Fruit fly (Drosophila melanogaster) whole organism, embryonic: ENCODE results near the gene CG34269.
A peak's percentile ranks its signal among the peaks of the same experiment; 100 is the strongest.

Source experiments
- Antp ChIP-seq: fragments of 200-800 bp; sonication (Bioruptor generic); optimal IDR thresholded peaks from 3 replicates; lab custom pipeline; 2016; ENCODE audit warnings: missing biosample characterization, missing genetic modification characterization
- Bgb ChIP-seq: fragments of 200-800 bp; sonication (Bioruptor generic); IDR thresholded peaks from 2 replicates; pipeline ENCODE4 v1.3.6; 2022; ENCODE audit warnings: missing biosample characterization, missing genetic modification characterization; ENCODE audit not compliant: partially characterized antibody
- CG12104 ChIP-seq: fragments of 200-800 bp; sonication (Bioruptor generic); optimal IDR thresholded peaks from 3 replicates; lab custom pipeline; 2016; ENCODE audit warnings: missing biosample characterization, missing genetic modification characterization
- CG12744 ChIP-seq: fragments of 200-800 bp; sonication (Bioruptor generic); optimal IDR thresholded peaks from 2 replicates; lab custom pipeline; 2016; ENCODE audit warnings: missing biosample characterization, missing genetic modification characterization
- CG14050 ChIP-seq: fragments of 200-800 bp; sonication (Bioruptor generic); IDR thresholded peaks from 3 replicates; pipeline ENCODE4 v1.3.6; 2022; ENCODE audit warnings: missing biosample characterization, missing genetic modification characterization
- CG14441 ChIP-seq: fragments of 200-800 bp; sonication (Bioruptor generic); IDR thresholded peaks from 2 replicates; pipeline ENCODE4 v1.3.6; 2022; ENCODE audit warnings: missing biosample characterization, missing genetic modification characterization
- CG17802 ChIP-seq: fragments of 200-800 bp; sonication (Bioruptor generic); optimal IDR thresholded peaks from 2 replicates; lab custom pipeline; 2018; ENCODE audit warnings: missing biosample characterization, mild to moderate bottlenecking, missing genetic modification characterization, moderate library complexity
- CG17912 ChIP-seq: fragments of 200-800 bp; sonication (Bioruptor generic); optimal IDR thresholded peaks from 2 replicates; lab custom pipeline; 2018; ENCODE audit warnings: missing biosample characterization, mild to moderate bottlenecking, missing genetic modification characterization
- CG18476 ChIP-seq: fragments of 200-800 bp; sonication (Bioruptor generic); optimal IDR thresholded peaks from 2 replicates; lab custom pipeline; 2016; ENCODE audit warnings: missing biosample characterization, mild to moderate bottlenecking, missing genetic modification characterization
- CG2199 ChIP-seq: fragments of 200-800 bp; sonication (Bioruptor generic); IDR thresholded peaks from 3 replicates; pipeline ENCODE4 v1.3.6; 2022; ENCODE audit warnings: missing biosample characterization, missing genetic modification characterization
- CG31441 ChIP-seq: fragments of 200-800 bp; sonication (Bioruptor generic); IDR thresholded peaks from 2 replicates; pipeline ENCODE4 v1.3.6; 2022; ENCODE audit warnings: missing biosample characterization, missing genetic modification characterization
- CG33557 ChIP-seq: fragments of 200-800 bp; sonication (Bioruptor generic); optimal IDR thresholded peaks from 2 replicates; lab custom pipeline; 2019; ENCODE audit warnings: missing biosample characterization, mild to moderate bottlenecking, missing genetic modification characterization, moderate library complexity
- CG9215 ChIP-seq: fragments of 200-800 bp; sonication (Bioruptor generic); IDR thresholded peaks from 2 replicates; pipeline ENCODE4 v1.3.6; 2022; ENCODE audit warnings: missing biosample characterization, missing genetic modification characterization
- CG9727 ChIP-seq: fragments of 200-800 bp; sonication (Bioruptor generic); optimal IDR thresholded peaks from 3 replicates; lab custom pipeline; 2017; ENCODE audit warnings: missing biosample characterization, mild to moderate bottlenecking, missing genetic modification characterization
- CG9876 ChIP-seq: fragments of 200-800 bp; sonication (Bioruptor generic); optimal IDR thresholded peaks from 2 replicates; lab custom pipeline; 2016; ENCODE audit warnings: missing biosample characterization, missing genetic modification characterization
- CG9932 ChIP-seq: fragments of 200-800 bp; sonication (Bioruptor generic); IDR thresholded peaks from 2 replicates; pipeline ENCODE4 v1.3.6; 2022; ENCODE audit warnings: missing biosample characterization, missing genetic modification characterization
- CTCF ChIP-seq: fragments of 200-800 bp; sonication (Bioruptor generic); optimal IDR thresholded peaks from 2 replicates; lab custom pipeline; 2017; ENCODE audit warnings: missing biosample characterization, mild to moderate bottlenecking, missing genetic modification characterization, moderate library complexity
- CrebB ChIP-seq: fragments of 200-800 bp; sonication (Bioruptor generic); optimal IDR thresholded peaks from 3 replicates; lab custom pipeline; 2018; ENCODE audit warnings: missing biosample characterization, mild to moderate bottlenecking, missing genetic modification characterization
- Elba2 ChIP-seq: fragments of 200-800 bp; sonication (Bioruptor generic); optimal IDR thresholded peaks from 3 replicates; lab custom pipeline; 2016; ENCODE audit warnings: missing biosample characterization, missing genetic modification characterization
- Hr3 ChIP-seq: fragments of 200-800 bp; sonication (Bioruptor generic); optimal IDR thresholded peaks from 3 replicates; lab custom pipeline; 2016; ENCODE audit warnings: missing biosample characterization, missing genetic modification characterization
- Myb ChIP-seq: fragments of 200-800 bp; sonication (Bioruptor generic); optimal IDR thresholded peaks from 2 replicates; lab custom pipeline; 2016; ENCODE audit warnings: missing biosample characterization, missing genetic modification characterization
- Neu2 ChIP-seq: fragments of 200-800 bp; sonication (Bioruptor generic); optimal IDR thresholded peaks from 3 replicates; lab custom pipeline; 2016; ENCODE audit warnings: missing biosample characterization, missing genetic modification characterization, borderline replicate concordance
- Nf-YC ChIP-seq: fragments of 200-800 bp; optimal IDR thresholded peaks from 3 replicates; lab custom pipeline; 2019; ENCODE audit warnings: missing biosample characterization, mild to moderate bottlenecking, missing genetic modification characterization, moderate library complexity
- Sry-β ChIP-seq: fragments of 200-800 bp; sonication (Bioruptor generic); optimal IDR thresholded peaks from 2 replicates; lab custom pipeline; 2018; ENCODE audit warnings: missing biosample characterization, mild to moderate bottlenecking, missing genetic modification characterization, moderate library complexity
- Taf1 ChIP-seq: fragments of 200-800 bp; sonication (Bioruptor generic); IDR thresholded peaks from 2 replicates; pipeline ENCODE4 v1.3.6; 2022; ENCODE audit warnings: missing biosample characterization, missing genetic modification characterization
- Tbp ChIP-seq: fragments of >200 bp; optimal IDR thresholded peaks from 2 replicates; lab custom pipeline; 2018; ENCODE audit warnings: missing biosample characterization, missing genetic modification characterization
- Xbp1 ChIP-seq: fragments of 200-800 bp; sonication (Bioruptor generic); optimal IDR thresholded peaks from 3 replicates; lab custom pipeline; 2016; ENCODE audit warnings: missing biosample characterization, mild to moderate bottlenecking, missing genetic modification characterization
- ara ChIP-seq: fragments of 200-800 bp; sonication (Bioruptor generic); IDR thresholded peaks from 2 replicates; pipeline ENCODE4 v1.3.6; 2022; ENCODE audit warnings: missing biosample characterization, missing genetic modification characterization
- ato ChIP-seq: fragments of 200-800 bp; sonication (Bioruptor generic); IDR thresholded peaks from 2 replicates; pipeline ENCODE4 v1.3.6; 2022; ENCODE audit warnings: missing biosample characterization, missing genetic modification characterization; ENCODE audit not compliant: partially characterized antibody
- cas ChIP-seq: fragments of 200-800 bp; sonication (Bioruptor generic); IDR thresholded peaks from 2 replicates; pipeline ENCODE4 v1.3.6; 2022; ENCODE audit warnings: missing biosample characterization, missing genetic modification characterization
- chinmo ChIP-seq: fragments of 200-800 bp; sonication (Bioruptor generic); IDR thresholded peaks from 4 replicates; pipeline ENCODE4 v1.3.6; 2022; ENCODE audit warnings: missing biosample characterization, missing genetic modification characterization; ENCODE audit not compliant: partially characterized antibody
- croc ChIP-seq: fragments of 200-800 bp; sonication (Bioruptor generic); conservative IDR thresholded peaks from 3 replicates; pipeline ENCODE4 v1.3.6; 2022; ENCODE audit warnings: missing biosample characterization, missing genetic modification characterization
- eyg ChIP-seq: fragments of 200-800 bp; sonication (Bioruptor generic); optimal IDR thresholded peaks from 3 replicates; lab custom pipeline; 2016; ENCODE audit warnings: missing biosample characterization, missing genetic modification characterization
- fd64A ChIP-seq: fragments of 200-800 bp; sonication (Bioruptor generic); optimal IDR thresholded peaks from 3 replicates; lab custom pipeline; 2018; ENCODE audit warnings: missing biosample characterization, mild to moderate bottlenecking, missing genetic modification characterization
- fru ChIP-seq: fragments of >200 bp; optimal IDR thresholded peaks from 2 replicates; lab custom pipeline; 2017
- gsb ChIP-seq: fragments of 200-800 bp; sonication (Bioruptor generic); IDR thresholded peaks from 2 replicates; pipeline ENCODE4 v1.3.6; 2022; ENCODE audit warnings: missing biosample characterization, missing genetic modification characterization
- h ChIP-seq: fragments of >200 bp; optimal IDR thresholded peaks from 2 replicates; lab custom pipeline; 2017
- hb ChIP-seq: fragments of 200-800 bp; sonication (Bioruptor generic); IDR thresholded peaks from 3 replicates; pipeline ENCODE4 v1.3.6; 2022; ENCODE audit warnings: missing biosample characterization, missing genetic modification characterization; ENCODE audit not compliant: partially characterized antibody
- hbn ChIP-seq: fragments of 200-800 bp; sonication (Bioruptor generic); IDR thresholded peaks from 2 replicates; pipeline ENCODE4 v1.3.6; 2022; ENCODE audit warnings: missing biosample characterization, missing genetic modification characterization; ENCODE audit not compliant: partially characterized antibody
- her ChIP-seq: fragments of 200-800 bp; sonication (Bioruptor generic); optimal IDR thresholded peaks from 2 replicates; lab custom pipeline; 2016; ENCODE audit warnings: missing biosample characterization, missing genetic modification characterization
- kah ChIP-seq: fragments of 200-800 bp; sonication (Bioruptor generic); optimal IDR thresholded peaks from 2 replicates; lab custom pipeline; 2018; ENCODE audit warnings: missing biosample characterization, mild to moderate bottlenecking, missing genetic modification characterization
- klu ChIP-seq: fragments of 200-800 bp; sonication (Bioruptor generic); IDR thresholded peaks from 2 replicates; pipeline ENCODE4 v1.3.6; 2022; ENCODE audit warnings: missing biosample characterization, missing genetic modification characterization
- nerfin-1 ChIP-seq: fragments of 200-800 bp; sonication (Bioruptor generic); optimal IDR thresholded peaks from 3 replicates; lab custom pipeline; 2019; ENCODE audit warnings: missing biosample characterization, mild to moderate bottlenecking, missing genetic modification characterization, moderate library complexity
- onecut ChIP-seq: fragments of 200-800 bp; sonication (Bioruptor generic); IDR thresholded peaks from 2 replicates; pipeline ENCODE4 v1.3.6; 2022; ENCODE audit warnings: missing biosample characterization, missing genetic modification characterization
- psq ChIP-seq: fragments of 200-800 bp; sonication (Bioruptor generic); optimal IDR thresholded peaks from 2 replicates; lab custom pipeline; 2017; ENCODE audit warnings: missing biosample characterization, missing genetic modification characterization
- pum ChIP-seq: fragments of 200-800 bp; sonication (Bioruptor generic); optimal IDR thresholded peaks from 2 replicates; lab custom pipeline; 2016; ENCODE audit warnings: missing biosample characterization, missing genetic modification characterization
- run ChIP-seq: fragments of 200-800 bp; sonication (Bioruptor generic); optimal IDR thresholded peaks from 3 replicates; lab custom pipeline; 2018; ENCODE audit warnings: missing biosample characterization, mild to moderate bottlenecking, missing genetic modification characterization
- sd ChIP-seq: fragments of 200-800 bp; sonication (Bioruptor generic); optimal IDR thresholded peaks from 3 replicates; lab custom pipeline; 2018; ENCODE audit warnings: missing biosample characterization, mild to moderate bottlenecking, missing genetic modification characterization, moderate library complexity
- sim ChIP-seq: fragments of 200-800 bp; sonication (Bioruptor generic); IDR thresholded peaks from 2 replicates; pipeline ENCODE4 v1.3.6; 2022; ENCODE audit warnings: missing biosample characterization, missing genetic modification characterization
- trem ChIP-seq: fragments of 200-800 bp; optimal IDR thresholded peaks from 3 replicates; lab custom pipeline; 2019; ENCODE audit warnings: missing biosample characterization, mild to moderate bottlenecking, missing genetic modification characterization, moderate library complexity
- tx ChIP-seq: fragments of 200-800 bp; sonication (Bioruptor generic); optimal IDR thresholded peaks from 2 replicates; lab custom pipeline; 2016; ENCODE audit warnings: missing biosample characterization, missing genetic modification characterization
- wdn ChIP-seq: fragments of 200-800 bp; sonication (Bioruptor generic); IDR thresholded peaks from 2 replicates; pipeline ENCODE4 v1.3.6; 2022; ENCODE audit warnings: missing biosample characterization, missing genetic modification characterization

The CG34269 gene

dm6 chr3L:552950-553349, 24.8 kb downstream of the CG34269 start (continued):
- TF ChIP-seq Hr3 (GFP tag; lab: Kevin White, UChicago) (peak; percentile 47), Antp (GFP tag; lab: Kevin White, UChicago) (peak; percentile 82), Xbp1 (GFP tag; lab: Kevin White, UChicago) (peak; percentile 71), Bgb (GFP tag; lab: Robert Waterston, UW) (no peak), nerfin-1 (tag; lab: Kevin White, UChicago) (peak; percentile 37), CG9215 (peak; percentile 44; the same call in 1 of the 2 replicates), wdn (GFP tag; lab: Robert Waterston, UW) (peak; percentile 64; the same call in 1 of the 2 replicates), Taf1 (peak; percentile 33; the same call in 1 of the 2 replicates), CG14441 (GFP tag; lab: Robert Waterston, UW) (peak; percentile 82), trem (tag; lab: Kevin White, UChicago) (peak; percentile 29), croc (GFP tag; lab: Robert Waterston, UW) (no peak; the same call in 2 of the 3 replicates), CG9876 (peak; percentile 37), cas (GFP tag; lab: Robert Waterston, UW) (0 out of 2 replicates have a peak, but pooled peaks have one; percentile 37), onecut (GFP tag; lab: Robert Waterston, UW) (peak; percentile 69), fd64A (peak; percentile 9), klu (0 out of 2 replicates have a peak, but pooled peaks have one; percentile 25), hb (GFP tag; lab: Robert Waterston, UW) (no peak), sd (tag; lab: Kevin White, UChicago) (peak; percentile 39), sim (GFP tag; lab: Robert Waterston, UW) (no peak; the same call in 1 of the 2 replicates), CG31441 (GFP tag; lab: Robert Waterston, UW) (peak; percentile 65; the same call in 1 of the 2 replicates), CG12744 (no peak), eyg (GFP tag; lab: Kevin White, UChicago) (no peak), hbn (no peak), Sry-β (GFP tag; lab: Kevin White, UChicago) (no peak), CG17912 (no peak), her (GFP tag; lab: Kevin White, UChicago) (peak; percentile 80), CG33557 (GFP tag; lab: Kevin White, UChicago) (no peak), ara (GFP tag; lab: Robert Waterston, UW) (peak; percentile 74), ato (GFP tag; lab: Robert Waterston, UW) (no peak), h (lab: Kevin White, UChicago) (no peak), psq (no peak), fru (lab: Kevin White, UChicago) (no peak), CG9932 (GFP tag; lab: Robert Waterston, UW) (peak; percentile 65), CrebB (peak; percentile 72), CG2199 (GFP tag; lab: Robert Waterston, UW) (0 out of 3 replicates have a peak, but pooled peaks have one; percentile 62), CG14050 (peak; percentile 64; the same call in 2 of the 3 replicates), CG18476 (GFP tag; lab: Kevin White, UChicago) (peak; percentile 45), chinmo (GFP tag; lab: Robert Waterston, UW) (peak; percentile 76; the same call in 1 of the 4 replicates), pum (GFP tag; lab: Kevin White, UChicago) (peak; percentile 55), CG9727 (GFP tag; lab: Kevin White, UChicago) (peak; percentile 58), run (tag; lab: Kevin White, UChicago) (peak; percentile 21), kah (GFP tag; lab: Kevin White, UChicago) (peak; percentile 38), tx (GFP tag; lab: Kevin White, UChicago) (peak; percentile 62), CG12104 (GFP tag; lab: Kevin White, UChicago) (no peak), Tbp (GFP tag; lab: Kevin White, UChicago) (no peak), CTCF (GFP tag; lab: Kevin White, UChicago) (peak; percentile 18), CG17802 (tag; lab: Kevin White, UChicago) (peak; percentile 6), Myb (GFP tag; lab: Kevin White, UChicago) (peak; percentile 60), Neu2 (GFP tag; lab: Kevin White, UChicago) (no peak), Nf-YC (tag; lab: Kevin White, UChicago) (peak; percentile 11), gsb (GFP tag; lab: Robert Waterston, UW) (peak; percentile 67), Elba2 (GFP tag; lab: Kevin White, UChicago) (no peak)
